Worm (Caenorhabditis elegans) whole organism, late embryonic: ENCODE measurements around the gene rab-30.
A peak's percentile ranks its signal among the peaks of the same experiment; 100 is the strongest.

ENCODE experiments used
- C38D4.7 ChIP-seq: fragments of 200-800 bp; sonication (Bioruptor generic); optimal IDR thresholded peaks from 2 replicates; lab custom pipeline; 2018; ENCODE audit warnings: mild to moderate bottlenecking, missing genetic modification characterization, moderate library complexity, missing compliant biosample characterization
- F13H6.1 ChIP-seq: sonication (generic microtip); optimal IDR thresholded peaks from 2 replicates; lab custom pipeline; 2016; ENCODE audit warnings: missing genetic modification characterization, missing compliant biosample characterization
- K02D7.2 ChIP-seq: sonication (generic microtip); optimal IDR thresholded peaks from 2 replicates; lab custom pipeline; 2017; ENCODE audit warnings: mild to moderate bottlenecking, missing genetic modification characterization, missing compliant biosample characterization
- ceh-14 ChIP-seq: sonication (generic microtip); optimal IDR thresholded peaks from 2 replicates; lab custom pipeline; 2016; ENCODE audit warnings: missing genotype, missing genetic modification characterization, missing compliant biosample characterization
- ceh-18 ChIP-seq: sonication (generic microtip); optimal IDR thresholded peaks from 2 replicates; lab custom pipeline; 2016; ENCODE audit warnings: missing genetic modification characterization, missing compliant biosample characterization
- ceh-2 ChIP-seq: sonication (generic microtip); optimal IDR thresholded peaks from 2 replicates; lab custom pipeline; 2016; ENCODE audit warnings: missing genotype, missing genetic modification characterization, missing compliant biosample characterization
- ceh-22 ChIP-seq: sonication (generic microtip); optimal IDR thresholded peaks from 2 replicates; lab custom pipeline; 2017; ENCODE audit warnings: missing biosample characterization, missing genetic modification characterization
- ceh-30 ChIP-seq: fragments of 150-350 bp; optimal IDR thresholded peaks from 2 replicates; lab custom pipeline; 2014; ENCODE audit warnings: missing biosample characterization, missing genetic modification characterization
- ceh-6 ChIP-seq: fragments of 200-800 bp; sonication (Bioruptor generic); optimal IDR thresholded peaks from 2 replicates; lab custom pipeline; 2018; ENCODE audit warnings: mild to moderate bottlenecking, missing genetic modification characterization, missing compliant biosample characterization
- dmd-4 ChIP-seq: sonication (generic microtip); optimal IDR thresholded peaks from 2 replicates; lab custom pipeline; 2016; ENCODE audit warnings: borderline replicate concordance, missing genetic modification characterization, missing compliant biosample characterization
- dve-1 ChIP-seq: sonication (generic microtip); optimal IDR thresholded peaks from 2 replicates; lab custom pipeline; 2017; ENCODE audit warnings: antibody characterized with exemption, mild to moderate bottlenecking, missing genetic modification characterization, missing compliant biosample characterization
- elt-2 ChIP-seq: sonication (generic microtip); optimal IDR thresholded peaks from 2 replicates; lab custom pipeline; 2016; ENCODE audit warnings: missing genetic modification reagents, missing genetic modification characterization, missing compliant biosample characterization
- elt-4 ChIP-seq: sonication (generic microtip); optimal IDR thresholded peaks from 2 replicates; lab custom pipeline; 2016; ENCODE audit warnings: missing genetic modification characterization, missing compliant biosample characterization
- gmeb-2 ChIP-seq: sonication (generic microtip); optimal IDR thresholded peaks from 2 replicates; lab custom pipeline; 2016; ENCODE audit warnings: missing genetic modification characterization, inconsistent platforms, missing compliant biosample characterization
- hlh-6 ChIP-seq: sonication (generic microtip); optimal IDR thresholded peaks from 2 replicates; lab custom pipeline; 2016; ENCODE audit warnings: missing genotype, missing genetic modification characterization, missing compliant biosample characterization
- lim-6 ChIP-seq: sonication (generic microtip); optimal IDR thresholded peaks from 2 replicates; lab custom pipeline; 2016; ENCODE audit warnings: missing genetic modification characterization, missing compliant biosample characterization
- madf-2 ChIP-seq: sonication (generic microtip); optimal IDR thresholded peaks from 2 replicates; lab custom pipeline; 2017; ENCODE audit warnings: missing genetic modification characterization, missing compliant biosample characterization
- mec-3 ChIP-seq: sonication (generic microtip); optimal IDR thresholded peaks from 2 replicates; lab custom pipeline; 2016; ENCODE audit warnings: borderline replicate concordance, missing genetic modification characterization, missing compliant biosample characterization
- nhr-232 ChIP-seq: sonication (generic microtip); optimal IDR thresholded peaks from 2 replicates; lab custom pipeline; 2016; ENCODE audit warnings: missing genetic modification characterization, missing compliant biosample characterization
- odd-2 ChIP-seq: sonication (generic microtip); optimal IDR thresholded peaks from 2 replicates; lab custom pipeline; 2017; ENCODE audit warnings: antibody characterized with exemption, mild to moderate bottlenecking, missing genetic modification characterization, missing compliant biosample characterization
- pag-3 ChIP-seq: sonication (generic microtip); optimal IDR thresholded peaks from 2 replicates; lab custom pipeline; 2016; ENCODE audit warnings: missing compliant biosample characterization, missing genetic modification characterization, borderline replicate concordance
- pax-1 ChIP-seq: fragments of 150-350 bp; optimal IDR thresholded peaks from 2 replicates; lab custom pipeline; 2014; ENCODE audit warnings: missing biosample characterization, missing genetic modification characterization
- pha-4 ChIP-seq: fragments of 150-350 bp; optimal IDR thresholded peaks from 2 replicates; lab custom pipeline; 2018; ENCODE audit warnings: missing biosample characterization, missing genetic modification reagents, missing genetic modification characterization
- rnt-1 ChIP-seq: sonication (generic microtip); optimal IDR thresholded peaks from 2 replicates; lab custom pipeline; 2016; ENCODE audit warnings: missing genetic modification characterization, missing compliant biosample characterization
- sox-4 ChIP-seq: sonication (generic microtip); optimal IDR thresholded peaks from 2 replicates; lab custom pipeline; 2017; ENCODE audit warnings: mild to moderate bottlenecking, missing genetic modification characterization, inconsistent platforms, missing compliant biosample characterization
- syd-9 ChIP-seq: sonication (generic microtip); optimal IDR thresholded peaks from 2 replicates; lab custom pipeline; 2016; ENCODE audit warnings: mild to moderate bottlenecking, missing genetic modification characterization, moderate library complexity, missing compliant biosample characterization
- tbx-2 ChIP-seq: sonication (generic microtip); optimal IDR thresholded peaks from 2 replicates; lab custom pipeline; 2016; ENCODE audit warnings: missing genetic modification characterization, missing compliant biosample characterization
- tbx-7 ChIP-seq: sonication (generic microtip); optimal IDR thresholded peaks from 2 replicates; lab custom pipeline; 2016; ENCODE audit warnings: missing genotype, missing genetic modification characterization, missing compliant biosample characterization
- ttx-3 ChIP-seq: sonication (generic microtip); optimal IDR thresholded peaks from 2 replicates; lab custom pipeline; 2016; ENCODE audit warnings: missing genetic modification reagents, missing genetic modification characterization, missing compliant biosample characterization
- unc-3 ChIP-seq, 2 experiments: fragments of 200-800 bp in 1 of 2; sonication (Bioruptor generic) in 1 of 2; sonication (generic microtip) in 1 of 2; conservative IDR thresholded peaks in 1 of 2; optimal IDR thresholded peaks in 1 of 2; 2 replicates each; pipeline versions ENCODE4 v1.3.6 to Lab custom; 2016 to 2022; ENCODE audit warnings: missing compliant biosample characterization in 2 of 2, missing genetic modification characterization in 2 of 2, missing genetic modification reagents in 1 of 2
- unc-42 ChIP-seq: sonication (generic microtip); optimal IDR thresholded peaks from 2 replicates; lab custom pipeline; 2016; ENCODE audit warnings: missing genotype, missing genetic modification characterization, missing compliant biosample characterization
- unc-55 ChIP-seq: sonication (generic microtip); optimal IDR thresholded peaks from 2 replicates; lab custom pipeline; 2017; ENCODE audit warnings: missing biosample characterization, missing genetic modification reagents, missing genetic modification characterization
- unc-86 ChIP-seq: sonication (generic microtip); optimal IDR thresholded peaks from 2 replicates; lab custom pipeline; 2016; ENCODE audit warnings: missing genetic modification characterization, missing compliant biosample characterization
- ztf-16 ChIP-seq: sonication (generic microtip); optimal IDR thresholded peaks from 2 replicates; lab custom pipeline; 2017; ENCODE audit warnings: missing genetic modification characterization, missing compliant biosample characterization

rab-30 gene

ce11 chrIII:10525927-10526326, 34.5 kb upstream of the rab-30 start:
- no peak for TF ChIP-seq unc-86 (tag; lab: Kevin White, UChicago)
- TF ChIP-seq ceh-18 (tag; lab: Kevin White, UChicago): peak; percentile 73
- TF ChIP-seq unc-55: peak; percentile 79
- peak; percentile 41 for TF ChIP-seq rnt-1 (tag; lab: Kevin White, UChicago)
- TF ChIP-seq, all 69 proteins: peak for 3

ce11 chrIII:10527446-10527845, 33.0 kb upstream of the rab-30 start:
- TF ChIP-seq rnt-1 (tag; lab: Kevin White, UChicago) (no peak), madf-2 (tag; lab: Kevin White, UChicago) (no peak), ceh-2 (tag; lab: Kevin White, UChicago) (no peak), unc-3 (GFP tag; conservative IDR thresholded peaks at IDR 0.05; lab: Robert Waterston, UW) (no peak), unc-3 (tag; optimal IDR thresholded peaks at IDR 0.05; lab: Kevin White, UChicago) (no peak)

- TF ChIP-seq unc-55 (peak; percentile 17), elt-2 (tag; lab: Kevin White, UChicago) (peak; percentile 74), F13H6.1 (tag; lab: Kevin White, UChicago) (no peak)
These were observed 27.1 kb upstream of the rab-30 start for ce11 chrIII:10533310-10533709.

ce11 chrIII:10534191-10534590, 26.2 kb upstream of the rab-30 start:
- TF ChIP-seq ceh-6 (GFP tag; lab: Kevin White, UChicago) (no peak), tbx-2 (tag; lab: Kevin White, UChicago) (no peak), elt-4 (tag; lab: Kevin White, UChicago) (no peak), dmd-4 (tag; lab: Kevin White, UChicago) (no peak), pha-4 (tag; lab: Kevin White, UChicago) (no peak), elt-2 (tag; lab: Kevin White, UChicago) (peak; percentile 57)
- TF ChIP-seq, all 69 proteins: peak for 1

- TF ChIP-seq K02D7.2: no peak
- TF ChIP-seq unc-42 (tag; lab: Kevin White, UChicago): no peak
- no peak for TF ChIP-seq hlh-6 (tag; lab: Kevin White, UChicago)
- no peak for TF ChIP-seq gmeb-2 (tag; lab: Kevin White, UChicago)
- TF ChIP-seq odd-2 (tag; lab: Kevin White, UChicago): no peak
- no peak for TF ChIP-seq nhr-232
- no peak for TF ChIP-seq sox-4 (tag; lab: Kevin White, UChicago)
- no peak for TF ChIP-seq F13H6.1 (tag; lab: Kevin White, UChicago)
- TF ChIP-seq ceh-30: no peak
- no peak for TF ChIP-seq lim-6
These were observed 25.2 kb upstream of the rab-30 start, which contains the start of gene hpd-1 for ce11 chrIII:10535226-10535625. hpd-1 (plus strand) TSS chrIII:10535526.

ce11 chrIII:10536087-10536723, 24.2 kb upstream of the rab-30 start:
- TF ChIP-seq ttx-3 (tag; lab: Kevin White, UChicago): no peak
- no peak for TF ChIP-seq ceh-22 (tag; lab: Kevin White, UChicago)
- no peak for TF ChIP-seq hlh-6 (tag; lab: Kevin White, UChicago)
- no peak for TF ChIP-seq ceh-2 (tag; lab: Kevin White, UChicago)
- TF ChIP-seq tbx-7 (tag; lab: Kevin White, UChicago): no peak
- no peak for TF ChIP-seq ceh-14 (tag; lab: Kevin White, UChicago)

ce11 chrIII:10537003-10537402, 23.4 kb upstream of the rab-30 start:
- TF ChIP-seq ztf-16: no peak
- no peak for TF ChIP-seq rnt-1 (tag; lab: Kevin White, UChicago)
- TF ChIP-seq ceh-22 (tag; lab: Kevin White, UChicago): no peak
- no peak for TF ChIP-seq mec-3 (tag; lab: Kevin White, UChicago)
- TF ChIP-seq unc-55: no peak
- TF ChIP-seq ceh-30: no peak
- TF ChIP-seq syd-9 (tag; lab: Kevin White, UChicago): no peak
- TF ChIP-seq pag-3 (tag; lab: Kevin White, UChicago): no peak
- no peak for TF ChIP-seq pax-1 (tag; lab: Kevin White, UChicago)
- no peak for TF ChIP-seq dve-1
- no peak for TF ChIP-seq C38D4.7
- TF ChIP-seq, all 69 proteins: peak for 0
